Worm (Caenorhabditis elegans) whole organism, L2 larva: Measurements from ENCODE around the gene tbx-37.

Source experiments
- ama-1 ChIP-seq: fragments of 150-350 bp; optimal IDR thresholded peaks from 2 replicates; lab custom pipeline; 2018; ENCODE audit warnings: inconsistent platforms
- crh-2 ChIP-seq: sonication (generic microtip); optimal IDR thresholded peaks from 2 replicates; lab custom pipeline; 2017; ENCODE audit warnings: missing biosample characterization, missing genetic modification characterization
- fos-1 ChIP-seq: fragments of 150-350 bp; optimal IDR thresholded peaks from 2 replicates; lab custom pipeline; 2014; ENCODE audit warnings: missing biosample characterization, missing genetic modification characterization
- unc-62 ChIP-seq: fragments of 150-350 bp; optimal IDR thresholded peaks from 2 replicates; lab custom pipeline; 2014; ENCODE audit warnings: missing biosample characterization, missing genetic modification reagents, missing genetic modification characterization

DNA sequence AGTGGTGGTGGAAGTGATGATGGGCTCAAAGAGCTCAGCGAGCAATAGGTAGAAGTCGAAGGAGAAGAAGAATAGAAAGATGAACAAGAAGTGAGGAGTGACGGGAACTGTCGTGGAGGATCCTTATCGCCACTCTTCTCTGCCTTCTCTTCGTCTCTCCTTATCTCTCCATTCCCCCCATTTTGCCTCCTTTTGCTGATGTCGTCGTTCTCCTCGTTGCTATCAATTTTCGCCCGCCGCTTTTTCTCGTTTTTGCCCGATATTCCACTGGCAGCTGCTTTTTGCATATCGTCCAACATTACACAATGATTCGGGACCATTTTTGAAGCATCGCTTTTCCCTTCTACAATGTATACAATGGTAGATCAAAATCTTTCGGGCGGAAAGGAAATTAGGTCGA, 40.4 kb upstream of the tbx-37 start:
- TF ChIP-seq ama-1 (lab: Kevin White, UChicago), result no peak
- TF ChIP-seq crh-2 (tag; lab: Kevin White, UChicago), result no peak
- no peak for TF ChIP-seq unc-62 (GFP tag; lab: Kevin White, UChicago)
- peak; percentile 42 for TF ChIP-seq fos-1 (tag; lab: Kevin White, UChicago)
